Worm (Caenorhabditis elegans) whole organism, young adult: Measurements from ENCODE around the gene lrpr-1.

Source experiments
- F22D6.2 ChIP-seq: sonication (generic microtip); optimal IDR thresholded peaks from 2 replicates; lab custom pipeline; 2016; ENCODE audit warnings: mild to moderate bottlenecking, missing genetic modification characterization, missing compliant biosample characterization
- cebp-1 ChIP-seq, 2 experiments: fragments of 200-800 bp in 1 of 2; sonication (Bioruptor generic) in 1 of 2; sonication (generic microtip) in 1 of 2; IDR thresholded peaks in 1 of 2; optimal IDR thresholded peaks in 1 of 2; 2 replicates each; pipeline versions ENCODE4 v1.3.6 to Lab custom; 2017 to 2022; ENCODE audit warnings: missing compliant biosample characterization in 2 of 2, missing genetic modification characterization in 2 of 2, mild to moderate bottlenecking in 1 of 2, missing genetic modification reagents in 1 of 2, moderate library complexity in 1 of 2
- dpl-1 ChIP-seq: fragments of 150-350 bp; optimal IDR thresholded peaks from 2 replicates; lab custom pipeline; 2014; ENCODE audit warnings: missing biosample characterization, missing genetic modification reagents, missing genetic modification characterization
- nhr-80 ChIP-seq: sonication (generic microtip); optimal IDR thresholded peaks from 2 replicates; lab custom pipeline; 2016; ENCODE audit warnings: missing genetic modification characterization, missing compliant biosample characterization
- snpc-1.1 ChIP-seq: sonication (generic microtip); optimal IDR thresholded peaks from 2 replicates; lab custom pipeline; 2017; ENCODE audit warnings: missing genetic modification characterization, mild to moderate bottlenecking, missing compliant biosample characterization, antibody characterized with exemption, moderate library complexity, missing genotype, missing genetic modification reagents; ENCODE audit not compliant: insufficient read depth
- snpc-1.3 ChIP-seq: sonication (generic microtip); optimal IDR thresholded peaks from 2 replicates; lab custom pipeline; 2017; ENCODE audit warnings: missing genetic modification characterization, mild to moderate bottlenecking, missing compliant biosample characterization, antibody characterized with exemption, moderate library complexity, missing genotype, missing genetic modification reagents; ENCODE audit not compliant: insufficient read depth
- unc-130 ChIP-seq: sonication (generic microtip); optimal IDR thresholded peaks from 2 replicates; lab custom pipeline; 2016; ENCODE audit warnings: missing genetic modification reagents, missing genetic modification characterization, missing compliant biosample characterization
- unc-62 ChIP-seq: fragments of 150-350 bp; optimal IDR thresholded peaks from 2 replicates; lab custom pipeline; 2014; ENCODE audit warnings: missing biosample characterization, missing genetic modification reagents, missing genetic modification characterization
- zfh-2 ChIP-seq: fragments of 200-800 bp; sonication (Bioruptor generic); conservative IDR thresholded peaks from 2 replicates; pipeline ENCODE4 v1.3.6; 2022; ENCODE audit warnings: missing genetic modification reagents, missing genetic modification characterization, missing compliant biosample characterization

ce11 chrV:5917707-5918106 lies at the start of gene lrpr-1:
- no peak for TF ChIP-seq cebp-1 (GFP tag; IDR thresholded peaks at IDR 0.05; lab: Robert Waterston, UW)
- TF ChIP-seq cebp-1 (tag; optimal IDR thresholded peaks at IDR 0.05; lab: Kevin White, UChicago): no peak
- TF ChIP-seq zfh-2 (GFP tag; lab: Robert Waterston, UW): no peak
- peak; percentile 95 for TF ChIP-seq unc-130 (GFP tag; lab: Kevin White, UChicago)
- no peak for TF ChIP-seq snpc-1.3 (tag; lab: Kevin White, UChicago)
- no peak for TF ChIP-seq unc-62
- TF ChIP-seq dpl-1 (GFP tag; lab: Kevin White, UChicago): peak; percentile 81
- no peak for TF ChIP-seq nhr-80
- peak; percentile 48 for TF ChIP-seq F22D6.2 (tag; lab: Kevin White, UChicago)
- TF ChIP-seq snpc-1.1: no peak
